Worm (Caenorhabditis elegans): Measurements from ENCODE around the gene F54D12.1.

The F54D12.1 gene

DNA sequence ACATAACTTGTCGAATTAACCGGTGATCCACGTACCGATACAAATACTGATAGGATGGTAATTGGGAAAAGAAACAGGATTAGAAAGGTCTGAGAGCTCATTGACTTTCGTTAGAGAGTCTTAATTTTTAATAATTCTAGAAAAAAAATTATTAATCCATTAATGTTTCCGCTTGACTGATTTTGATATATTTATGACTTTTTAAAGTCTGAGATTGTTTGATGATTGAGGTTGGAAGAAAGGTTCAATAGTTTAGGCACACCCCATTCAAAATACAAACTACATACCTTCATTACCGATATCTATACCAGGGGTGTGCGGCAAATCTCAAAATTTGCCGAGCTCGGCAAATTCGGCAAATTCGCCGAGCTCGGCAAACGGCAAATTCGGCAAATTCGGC is 21.9 kb upstream of the F54D12.1 start, which contains the start of gene F54D12.10:
F54D12.10 (minus strand) TSS at position 101 of the 400 bp plus-strand sequence.
- TF ChIP-seq tbx-37 (GFP tag; conservative IDR thresholded peaks at IDR 0.05) (no peak), B0310.2 (tag; optimal IDR thresholded peaks at IDR 0.05) (no peak), hnd-1 (tag; optimal IDR thresholded peaks at IDR 0.05) (no peak), scrt-1 (GFP tag; IDR thresholded peaks at IDR 0.05) (no peak), flt-1 (GFP tag; IDR thresholded peaks at IDR 0.05) (no peak), ceh-36 (tag; optimal IDR thresholded peaks at IDR 0.05) (no peak), ama-1 (optimal IDR thresholded peaks at IDR 0.05) (no peak), pes-1 (GFP tag; IDR thresholded peaks at IDR 0.05) (no peak), sea-1 (GFP tag; conservative IDR thresholded peaks at IDR 0.05) (no peak), ceh-13 (GFP tag; optimal IDR thresholded peaks at IDR 0.05) (no peak), tbx-11 (GFP tag; IDR thresholded peaks at IDR 0.05) (no peak), aly-1 (tag; optimal IDR thresholded peaks at IDR 0.05) (no peak), ets-7 (tag; optimal IDR thresholded peaks at IDR 0.05) (no peak), hmbx-1 (tag; optimal IDR thresholded peaks at IDR 0.05) (no peak), hmg-4 (GFP tag; optimal IDR thresholded peaks at IDR 0.05) (no peak), tra-4 (tag; optimal IDR thresholded peaks at IDR 0.05) (no peak), F13C5.2 (tag; optimal IDR thresholded peaks at IDR 0.05) (no peak)

DNA sequence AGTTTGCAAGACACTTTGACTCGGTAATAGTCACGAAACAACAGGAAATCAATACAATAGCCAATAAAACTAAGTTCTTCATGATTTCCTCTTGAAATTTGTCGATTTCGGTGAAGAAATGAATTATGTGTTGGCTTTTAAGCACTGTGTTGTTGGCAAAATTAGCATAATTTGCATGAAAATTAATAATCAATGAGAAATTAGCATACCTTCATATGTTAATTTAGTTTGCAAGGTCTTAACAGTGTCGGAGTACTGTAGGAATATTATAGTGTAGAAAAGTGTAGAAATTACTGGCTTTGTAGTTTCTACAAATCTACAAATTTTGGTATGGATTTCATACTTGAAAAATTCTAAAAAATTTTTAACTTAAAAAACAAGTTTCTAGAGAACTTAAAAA is 18.6 kb upstream of the F54D12.1 start, which contains the start of gene F54D12.9:
F54D12.9 (minus strand) TSS at position 101 of the 400 bp plus-strand sequence.
- TF ChIP-seq tra-4 (tag; optimal IDR thresholded peaks at IDR 0.05), result no peak
- no peak for TF ChIP-seq aly-1 (tag; optimal IDR thresholded peaks at IDR 0.05)
- TF ChIP-seq tbx-11 (GFP tag; IDR thresholded peaks at IDR 0.05), result no peak
- TF ChIP-seq ceh-13 (GFP tag; optimal IDR thresholded peaks at IDR 0.05), result no peak
- TF ChIP-seq hmg-4 (GFP tag; optimal IDR thresholded peaks at IDR 0.05), result no peak
- no peak for TF ChIP-seq F13C5.2 (tag; optimal IDR thresholded peaks at IDR 0.05)
- no peak for TF ChIP-seq scrt-1 (GFP tag; IDR thresholded peaks at IDR 0.05)
- no peak for TF ChIP-seq ama-1 (optimal IDR thresholded peaks at IDR 0.05)
- no peak for TF ChIP-seq hmbx-1 (tag; optimal IDR thresholded peaks at IDR 0.05)
- no peak for TF ChIP-seq hnd-1 (tag; optimal IDR thresholded peaks at IDR 0.05)
- TF ChIP-seq tbx-37 (GFP tag; conservative IDR thresholded peaks at IDR 0.05), result no peak
- no peak for TF ChIP-seq ets-7 (tag; optimal IDR thresholded peaks at IDR 0.05)

ce11 chrII:1385280-1385679 is 14.9 kb upstream of the F54D12.1 start, which contains the start of gene F54D12.7:
TSS of gene F54D12.7 (minus strand) at chrII:1385380.
- TF ChIP-seq pes-1 (GFP tag; IDR thresholded peaks at IDR 0.05) (no peak), ets-7 (tag; optimal IDR thresholded peaks at IDR 0.05) (no peak), aly-1 (tag; optimal IDR thresholded peaks at IDR 0.05) (no peak), ceh-13 (GFP tag; optimal IDR thresholded peaks at IDR 0.05) (no peak), ceh-36 (tag; optimal IDR thresholded peaks at IDR 0.05) (no peak), sea-1 (GFP tag; conservative IDR thresholded peaks at IDR 0.05) (no peak), flt-1 (GFP tag; IDR thresholded peaks at IDR 0.05) (no peak), B0310.2 (tag; optimal IDR thresholded peaks at IDR 0.05) (no peak), hnd-1 (tag; optimal IDR thresholded peaks at IDR 0.05) (no peak), F13C5.2 (tag; optimal IDR thresholded peaks at IDR 0.05) (no peak)

DNA sequence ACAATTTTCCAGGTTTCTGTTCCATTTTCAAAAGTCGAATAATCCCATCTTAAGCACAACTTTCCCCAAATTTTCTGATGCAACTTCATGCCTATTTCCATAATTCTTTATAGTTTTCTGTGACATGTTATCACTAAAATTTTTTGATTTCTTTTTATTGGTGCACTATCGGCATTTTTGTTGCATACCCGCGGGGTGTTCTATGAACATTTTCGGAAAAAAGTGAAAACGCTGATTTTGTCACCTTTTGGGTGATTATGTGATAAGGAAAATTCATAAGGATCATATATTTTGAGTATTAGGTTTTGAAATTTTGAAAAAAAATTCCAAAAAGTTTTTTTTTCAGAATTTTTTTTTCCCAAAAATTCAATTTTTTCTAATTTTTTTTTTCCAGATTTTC is 13.7 kb upstream of the F54D12.1 start, which contains the start of gene aat-7:
aat-7 (plus strand) TSS at position 393 of the 400 bp plus-strand sequence.
- no peak for TF ChIP-seq ceh-13 (GFP tag; optimal IDR thresholded peaks at IDR 0.05)
- no peak for TF ChIP-seq B0310.2 (tag; optimal IDR thresholded peaks at IDR 0.05)
- no peak for TF ChIP-seq aly-1 (tag; optimal IDR thresholded peaks at IDR 0.05)
- no peak for TF ChIP-seq hmg-4 (GFP tag; optimal IDR thresholded peaks at IDR 0.05)

DNA sequence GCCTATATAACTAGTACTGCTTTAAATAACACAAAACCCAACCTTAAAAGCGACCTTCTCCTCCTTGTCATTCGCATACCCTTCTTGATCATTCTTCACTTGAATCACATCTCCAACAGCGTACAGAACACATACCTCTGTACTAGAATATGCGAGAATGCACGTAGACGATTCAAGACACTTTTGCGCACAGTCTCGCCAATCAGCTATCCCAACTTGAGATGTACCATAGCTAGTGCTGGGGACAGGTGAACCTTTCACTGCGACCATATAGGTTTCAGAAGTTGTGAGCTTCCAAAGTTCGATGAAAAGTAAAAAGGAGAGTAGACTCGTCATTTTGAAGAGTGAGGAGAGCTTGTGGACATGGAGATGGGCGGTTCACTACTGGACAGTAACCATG is 2.5 kb upstream of the F54D12.1 start, which contains the start of gene F54D12.8:
F54D12.8 (minus strand) TSS at position 336 of the 400 bp plus-strand sequence.
- TF ChIP-seq hnd-1 (tag; optimal IDR thresholded peaks at IDR 0.05) (no peak), sea-1 (GFP tag; conservative IDR thresholded peaks at IDR 0.05) (no peak), hmbx-1 (tag; optimal IDR thresholded peaks at IDR 0.05) (no peak), flt-1 (GFP tag; IDR thresholded peaks at IDR 0.05) (no peak), pes-1 (GFP tag; IDR thresholded peaks at IDR 0.05) (no peak), F13C5.2 (tag; optimal IDR thresholded peaks at IDR 0.05) (no peak), B0310.2 (tag; optimal IDR thresholded peaks at IDR 0.05) (no peak), ceh-13 (GFP tag; optimal IDR thresholded peaks at IDR 0.05) (no peak), ets-7 (tag; optimal IDR thresholded peaks at IDR 0.05) (no peak), scrt-1 (GFP tag; IDR thresholded peaks at IDR 0.05) (no peak), hmg-4 (GFP tag; optimal IDR thresholded peaks at IDR 0.05) (no peak), ama-1 (optimal IDR thresholded peaks at IDR 0.05) (no peak), aly-1 (tag; optimal IDR thresholded peaks at IDR 0.05) (no peak)

ce11 chrII:1398396-1398795 is 1.8 kb upstream of the F54D12.1 start, which contains the start of gene F54D12.2:
TSS of gene F54D12.2 (plus strand) at chrII:1398696.
- TF ChIP-seq tbx-11 (GFP tag; IDR thresholded peaks at IDR 0.05) (no peak), hnd-1 (tag; optimal IDR thresholded peaks at IDR 0.05) (no peak), ceh-13 (GFP tag; optimal IDR thresholded peaks at IDR 0.05) (no peak), ama-1 (optimal IDR thresholded peaks at IDR 0.05) (no peak), ets-7 (tag; optimal IDR thresholded peaks at IDR 0.05) (no peak), flt-1 (GFP tag; IDR thresholded peaks at IDR 0.05) (no peak), hmg-4 (GFP tag; optimal IDR thresholded peaks at IDR 0.05) (no peak), tra-4 (tag; optimal IDR thresholded peaks at IDR 0.05) (no peak), B0310.2 (tag; optimal IDR thresholded peaks at IDR 0.05) (no peak), tbx-37 (GFP tag; conservative IDR thresholded peaks at IDR 0.05) (no peak), scrt-1 (GFP tag; IDR thresholded peaks at IDR 0.05) (no peak), aly-1 (tag; optimal IDR thresholded peaks at IDR 0.05) (no peak), ceh-36 (tag; optimal IDR thresholded peaks at IDR 0.05) (no peak), sea-1 (GFP tag; conservative IDR thresholded peaks at IDR 0.05) (no peak), F13C5.2 (tag; optimal IDR thresholded peaks at IDR 0.05) (no peak), pes-1 (GFP tag; IDR thresholded peaks at IDR 0.05) (no peak), hmbx-1 (tag; optimal IDR thresholded peaks at IDR 0.05) (no peak)

ce11 chrII:1401474-1401873 is 1.3 kb downstream of the F54D12.1 start, which contains the start of gene Y51H7C.8:
TSS of gene Y51H7C.8 (plus strand) at chrII:1401774.
- TF ChIP-seq aly-1 (tag; optimal IDR thresholded peaks at IDR 0.05), result no peak
- no peak for TF ChIP-seq ama-1 (optimal IDR thresholded peaks at IDR 0.05)
- TF ChIP-seq ceh-13 (GFP tag; optimal IDR thresholded peaks at IDR 0.05), result no peak
- TF ChIP-seq ceh-36 (tag; optimal IDR thresholded peaks at IDR 0.05), result no peak
- TF ChIP-seq scrt-1 (GFP tag; IDR thresholded peaks at IDR 0.05), result no peak
- no peak for TF ChIP-seq hnd-1 (tag; optimal IDR thresholded peaks at IDR 0.05)
- TF ChIP-seq flt-1 (GFP tag; IDR thresholded peaks at IDR 0.05), result no peak
- TF ChIP-seq tra-4 (tag; optimal IDR thresholded peaks at IDR 0.05), result no peak
- no peak for TF ChIP-seq F13C5.2 (tag; optimal IDR thresholded peaks at IDR 0.05)
- no peak for TF ChIP-seq ets-7 (tag; optimal IDR thresholded peaks at IDR 0.05)
- TF ChIP-seq tbx-37 (GFP tag; conservative IDR thresholded peaks at IDR 0.05), result no peak
- no peak for TF ChIP-seq hmbx-1 (tag; optimal IDR thresholded peaks at IDR 0.05)
- no peak for TF ChIP-seq B0310.2 (tag; optimal IDR thresholded peaks at IDR 0.05)
- no peak for TF ChIP-seq sea-1 (GFP tag; conservative IDR thresholded peaks at IDR 0.05)
- no peak for TF ChIP-seq hmg-4 (GFP tag; optimal IDR thresholded peaks at IDR 0.05)
- TF ChIP-seq tbx-11 (GFP tag; IDR thresholded peaks at IDR 0.05), result no peak
- no peak for TF ChIP-seq pes-1 (GFP tag; IDR thresholded peaks at IDR 0.05)

Data from whole organism, early embryonic.